Worm (Caenorhabditis elegans) whole organism, mixed stage, embryonic: ENCODE results near the gene F58E2.5.

Experiments used
- M03D4.4 ChIP-seq: sonication (generic microtip); optimal IDR thresholded peaks from 2 replicates; lab custom pipeline; 2017; ENCODE audit warnings: mild to moderate bottlenecking, missing genetic modification characterization, missing compliant biosample characterization
- bed-3 ChIP-seq: fragments of 200-800 bp; sonication (Bioruptor generic); optimal IDR thresholded peaks from 3 replicates; lab custom pipeline; 2018; ENCODE audit warnings: mild to moderate bottlenecking, missing genetic modification characterization, moderate library complexity, missing compliant biosample characterization
- blmp-1 ChIP-seq: fragments of 150-350 bp; optimal IDR thresholded peaks from 2 replicates; lab custom pipeline; 2014; ENCODE audit warnings: missing biosample characterization, missing genetic modification characterization
- ceh-39 ChIP-seq: fragments of 150-350 bp; optimal IDR thresholded peaks from 2 replicates; lab custom pipeline; 2014; ENCODE audit warnings: missing biosample characterization, missing genetic modification characterization
- ceh-43 ChIP-seq: fragments of 200-800 bp; sonication (Bioruptor generic); optimal IDR thresholded peaks from 2 replicates; lab custom pipeline; 2018; ENCODE audit warnings: mild to moderate bottlenecking, missing genetic modification characterization, moderate library complexity, missing compliant biosample characterization
- ces-1 ChIP-seq: fragments of 150-350 bp; optimal IDR thresholded peaks from 2 replicates; lab custom pipeline; 2014; ENCODE audit warnings: missing biosample characterization, missing genetic modification reagents, missing genetic modification characterization
- cnd-1 ChIP-seq: fragments of 200-800 bp; sonication (Bioruptor generic); optimal IDR thresholded peaks from 2 replicates; lab custom pipeline; 2018; ENCODE audit warnings: mild to moderate bottlenecking, missing genetic modification characterization, missing compliant biosample characterization
- drap-1 ChIP-seq: fragments of 200-800 bp; sonication (Bioruptor generic); optimal IDR thresholded peaks from 3 replicates; lab custom pipeline; 2018; ENCODE audit warnings: mild to moderate bottlenecking, missing genetic modification characterization, missing compliant biosample characterization
- elt-1 ChIP-seq: sonication (generic microtip); optimal IDR thresholded peaks from 2 replicates; lab custom pipeline; 2017; ENCODE audit warnings: missing genetic modification characterization, mild to moderate bottlenecking, missing compliant biosample characterization, antibody characterized with exemption, moderate library complexity, borderline replicate concordance; ENCODE audit not compliant: insufficient read depth
- elt-3 ChIP-seq: fragments of 150-350 bp; optimal IDR thresholded peaks from 2 replicates; lab custom pipeline; 2014; ENCODE audit warnings: missing biosample characterization, missing genetic modification characterization
- flh-1 ChIP-seq: fragments of 200-800 bp; sonication (Bioruptor generic); optimal IDR thresholded peaks from 2 replicates; lab custom pipeline; 2018; ENCODE audit warnings: mild to moderate bottlenecking, missing genetic modification characterization, moderate library complexity, missing compliant biosample characterization
- ham-2 ChIP-seq: fragments of 200-800 bp; sonication (Bioruptor generic); optimal IDR thresholded peaks from 2 replicates; lab custom pipeline; 2018; ENCODE audit warnings: mild to moderate bottlenecking, missing genetic modification characterization, missing compliant biosample characterization
- hlh-1 ChIP-seq: fragments of 150-350 bp; optimal IDR thresholded peaks from 2 replicates; lab custom pipeline; 2014; ENCODE audit warnings: missing biosample characterization, missing genetic modification reagents, missing genetic modification characterization
- lin-13 ChIP-seq: fragments of 150-350 bp; optimal IDR thresholded peaks from 2 replicates; lab custom pipeline; 2014; ENCODE audit warnings: missing biosample characterization, missing genetic modification characterization
- lin-32 ChIP-seq: fragments of 200-800 bp; sonication (Bioruptor generic); optimal IDR thresholded peaks from 2 replicates; lab custom pipeline; 2018; ENCODE audit warnings: mild to moderate bottlenecking, missing genetic modification characterization, missing compliant biosample characterization
- lsy-2 ChIP-seq: fragments of 150-350 bp; optimal IDR thresholded peaks from 2 replicates; lab custom pipeline; 2014; ENCODE audit warnings: missing biosample characterization, missing genetic modification characterization
- mab-5 ChIP-seq: fragments of 150-350 bp; optimal IDR thresholded peaks from 2 replicates; lab custom pipeline; 2014; ENCODE audit warnings: missing biosample characterization, missing genetic modification characterization
- mep-1 ChIP-seq: fragments of 150-350 bp; optimal IDR thresholded peaks from 2 replicates; lab custom pipeline; 2017; ENCODE audit warnings: missing biosample characterization, missing genetic modification reagents, missing genetic modification characterization, inconsistent platforms
- mls-2 ChIP-seq: sonication (generic microtip); optimal IDR thresholded peaks from 2 replicates; lab custom pipeline; 2016; ENCODE audit warnings: mild to moderate bottlenecking, missing genetic modification characterization, moderate library complexity, missing compliant biosample characterization
- nhr-2 ChIP-seq: fragments of 150-350 bp; optimal IDR thresholded peaks from 2 replicates; lab custom pipeline; 2014; ENCODE audit warnings: missing biosample characterization, missing genetic modification characterization
- nhr-237 ChIP-seq: fragments of 150-350 bp; optimal IDR thresholded peaks from 2 replicates; lab custom pipeline; 2014; ENCODE audit warnings: missing biosample characterization, missing genetic modification characterization
- nhr-28 ChIP-seq: fragments of 150-350 bp; optimal IDR thresholded peaks from 2 replicates; lab custom pipeline; 2014; ENCODE audit warnings: missing biosample characterization, missing genetic modification characterization
- nhr-76 ChIP-seq: sonication (generic microtip); optimal IDR thresholded peaks from 2 replicates; lab custom pipeline; 2017; ENCODE audit warnings: missing biosample characterization, missing genetic modification characterization
- pha-4 ChIP-seq: fragments of 150-350 bp; optimal IDR thresholded peaks from 2 replicates; lab custom pipeline; 2018; ENCODE audit warnings: missing biosample characterization, missing genetic modification reagents, missing genetic modification characterization
- sem-2 ChIP-seq: fragments of 200-800 bp; sonication (Bioruptor generic); optimal IDR thresholded peaks from 2 replicates; lab custom pipeline; 2018; ENCODE audit warnings: mild to moderate bottlenecking, missing genetic modification characterization, missing compliant biosample characterization
- snpc-4 ChIP-seq: fragments of 150-350 bp; optimal IDR thresholded peaks from 2 replicates; lab custom pipeline; 2014; ENCODE audit warnings: missing biosample characterization, missing genetic modification characterization
- sptf-1 ChIP-seq: sonication (generic microtip); optimal IDR thresholded peaks from 2 replicates; lab custom pipeline; 2017; ENCODE audit warnings: mild to moderate bottlenecking, missing genetic modification characterization, moderate library complexity, missing compliant biosample characterization
- unc-120 ChIP-seq: sonication (generic microtip); optimal IDR thresholded peaks from 2 replicates; lab custom pipeline; 2017; ENCODE audit warnings: missing genetic modification characterization, missing compliant biosample characterization; ENCODE audit not compliant: poor library complexity, severe bottlenecking
- unc-62 ChIP-seq: fragments of 150-350 bp; optimal IDR thresholded peaks from 2 replicates; lab custom pipeline; 2014; ENCODE audit warnings: missing biosample characterization, missing genetic modification reagents, missing genetic modification characterization
- zip-8 ChIP-seq: fragments of 150-350 bp; optimal IDR thresholded peaks from 2 replicates; lab custom pipeline; 2014; ENCODE audit warnings: missing biosample characterization, missing genetic modification characterization
- ztf-11 ChIP-seq: fragments of 150-350 bp; optimal IDR thresholded peaks from 2 replicates; lab custom pipeline; 2014; ENCODE audit warnings: missing biosample characterization, missing genetic modification characterization

F58E2.5 gene

DNA sequence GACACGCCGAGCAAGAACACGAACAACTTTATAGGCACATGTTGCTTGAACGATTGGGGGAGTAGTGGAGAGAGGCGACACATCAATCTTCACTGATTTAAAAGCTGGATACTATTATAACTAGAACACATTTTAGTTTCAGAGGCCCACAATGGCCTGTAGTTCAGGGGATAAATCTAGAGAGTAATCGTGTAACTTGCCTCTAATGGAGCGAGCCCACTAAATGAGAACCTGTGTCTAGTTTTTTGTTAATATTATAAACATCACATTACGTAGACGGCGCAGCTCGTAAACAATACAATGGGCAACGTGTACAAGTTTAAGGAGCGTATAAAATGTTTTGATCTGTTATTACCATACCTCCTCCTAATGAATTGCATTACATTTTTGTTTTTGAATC is at the start of gene F58E2.5:
Gene F58E2.5 (plus strand): TSS at position 301 of the 400 bp plus-strand sequence.
- TF ChIP-seq bed-3 (GFP tag; lab: Kevin White, UChicago): no peak
- no peak for TF ChIP-seq ceh-43
- TF ChIP-seq sem-2 (GFP tag; lab: Kevin White, UChicago): no peak
- TF ChIP-seq ham-2 (GFP tag; lab: Kevin White, UChicago): no peak
- no peak for TF ChIP-seq lsy-2 (tag; lab: Kevin White, UChicago)
- no peak for TF ChIP-seq cnd-1 (tag; lab: Kevin White, UChicago)
- TF ChIP-seq nhr-237 (tag; lab: Kevin White, UChicago): no peak
- TF ChIP-seq flh-1 (GFP tag; lab: Kevin White, UChicago): no peak
- TF ChIP-seq M03D4.4 (tag; lab: Kevin White, UChicago): no peak
- no peak for TF ChIP-seq ces-1 (GFP tag; lab: Kevin White, UChicago)
- TF ChIP-seq lin-13 (tag; lab: Kevin White, UChicago): no peak
- TF ChIP-seq zip-8 (tag; lab: Kevin White, UChicago): no peak
- TF ChIP-seq mab-5: no peak
- TF ChIP-seq ztf-11: no peak
- no peak for TF ChIP-seq ceh-39 (tag; lab: Kevin White, UChicago)
- no peak for TF ChIP-seq nhr-76 (tag; lab: Kevin White, UChicago)
- no peak for TF ChIP-seq elt-1 (tag; lab: Kevin White, UChicago)
- TF ChIP-seq, all 35 proteins: peak for 0

DNA sequence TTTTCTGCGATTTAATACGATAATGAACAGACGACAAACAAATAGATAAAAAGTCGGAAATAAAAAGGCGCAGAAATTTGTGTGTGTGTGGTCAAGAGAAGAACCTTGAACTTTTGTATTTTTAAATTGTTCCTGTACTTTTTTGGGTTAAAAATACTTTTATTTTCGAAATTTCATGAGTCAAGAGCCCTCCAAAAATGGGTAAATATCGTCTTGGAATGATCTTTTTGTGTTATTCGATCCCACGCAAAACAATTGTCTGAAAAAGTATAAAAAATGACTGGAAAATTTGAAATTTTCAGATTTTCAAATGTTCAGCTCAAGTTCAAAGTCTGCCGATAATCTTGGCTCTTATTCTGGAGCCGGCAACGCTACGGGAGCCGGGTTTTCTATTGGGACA is 49.1 kb upstream of the F58E2.5 start, which contains the start of gene C04C3.14:
Gene C04C3.14 (plus strand): TSS at position 301 of the 400 bp plus-strand sequence.
- no peak for TF ChIP-seq hlh-1 (tag; lab: Kevin White, UChicago)
- TF ChIP-seq ceh-43: no peak
- TF ChIP-seq cnd-1 (tag; lab: Kevin White, UChicago): no peak
- TF ChIP-seq mep-1 (tag; lab: Kevin White, UChicago): no peak
- no peak for TF ChIP-seq elt-1 (tag; lab: Kevin White, UChicago)
- TF ChIP-seq lsy-2 (tag; lab: Kevin White, UChicago): no peak
- no peak for TF ChIP-seq drap-1 (GFP tag; lab: Kevin White, UChicago)

DNA sequence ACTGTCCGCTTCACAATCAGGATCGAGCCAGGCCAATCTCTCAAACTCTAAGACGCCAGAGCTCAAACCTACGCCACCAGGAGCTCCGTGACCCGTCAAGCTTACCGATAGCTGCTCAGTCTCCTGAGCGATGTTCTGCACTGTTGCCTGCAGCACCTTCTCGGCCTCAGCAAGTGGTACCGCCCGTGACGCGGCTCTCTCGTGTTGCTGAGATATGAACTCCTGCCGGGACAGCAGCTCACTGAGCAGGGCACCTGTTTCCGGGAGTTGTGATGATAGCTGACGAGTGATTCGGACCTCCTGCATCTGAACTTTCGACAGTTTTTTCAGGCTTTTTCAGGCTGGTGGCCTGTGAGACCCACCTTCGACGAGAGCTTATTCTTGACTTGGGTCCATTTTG is 46.6 kb upstream of the F58E2.5 start:
- TF ChIP-seq mls-2: no peak
- no peak for TF ChIP-seq nhr-237 (tag; lab: Kevin White, UChicago)
- TF ChIP-seq snpc-4 (tag; lab: Kevin White, UChicago): no peak
- no peak for TF ChIP-seq lin-32 (GFP tag; lab: Kevin White, UChicago)
- TF ChIP-seq ceh-43: no peak
- TF ChIP-seq cnd-1 (tag; lab: Kevin White, UChicago): no peak
- TF ChIP-seq nhr-28: no peak
- no peak for TF ChIP-seq pha-4
- no peak for TF ChIP-seq elt-3
- TF ChIP-seq ces-1 (GFP tag; lab: Kevin White, UChicago): no peak
- TF ChIP-seq nhr-2: no peak
- TF ChIP-seq sptf-1 (tag; lab: Kevin White, UChicago): no peak
- TF ChIP-seq ztf-11: no peak
- no peak for TF ChIP-seq unc-120 (tag; lab: Kevin White, UChicago)
- no peak for TF ChIP-seq mab-5
- TF ChIP-seq hlh-1 (tag; lab: Kevin White, UChicago): no peak
- no peak for TF ChIP-seq unc-62 (GFP tag; lab: Kevin White, UChicago)
- TF ChIP-seq lin-13 (tag; lab: Kevin White, UChicago): no peak

DNA sequence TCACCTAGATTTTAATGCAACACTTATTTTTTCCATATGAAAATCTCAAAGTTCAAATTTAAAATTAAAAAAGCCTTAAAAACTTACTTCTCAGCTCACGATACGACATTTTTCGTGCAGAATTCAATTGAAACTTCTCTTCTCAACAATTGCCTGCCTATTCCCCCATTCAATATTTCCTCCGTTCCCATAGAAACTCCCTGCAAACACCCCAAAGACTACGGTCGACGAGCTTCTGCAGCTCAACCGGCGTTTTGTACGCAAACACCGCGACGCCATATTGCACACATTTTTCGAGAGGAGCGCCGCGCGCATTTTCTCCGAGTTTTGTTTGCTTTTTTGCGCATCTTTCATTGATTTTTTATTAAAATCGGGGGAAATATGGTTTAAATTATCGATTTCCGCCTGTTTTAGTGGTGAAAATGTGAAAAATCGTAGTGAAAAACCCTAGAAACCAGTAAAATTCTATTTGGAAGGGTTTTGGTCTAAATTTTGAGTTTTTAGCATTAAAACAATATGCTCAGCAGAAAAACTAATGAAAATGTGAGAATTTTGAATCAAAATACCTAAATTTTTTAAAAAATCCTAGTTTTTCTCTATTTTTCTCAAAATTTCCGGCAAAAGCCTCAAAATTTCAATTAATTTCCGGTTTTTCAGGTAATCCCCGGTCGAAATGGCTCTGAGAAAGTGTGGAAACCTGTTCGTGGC is 45.5 kb upstream of the F58E2.5 start, which contains the start of the genes dyf-3 and pdhb-1:
Gene dyf-3 (minus strand): TSS at position 217 of the 708 bp plus-strand sequence.
Gene pdhb-1 (plus strand): TSS at position 658 of the 708 bp plus-strand sequence.
- TF ChIP-seq nhr-76 (tag; lab: Kevin White, UChicago) (no peak), blmp-1 (tag; lab: Kevin White, UChicago) (no peak), bed-3 (GFP tag; lab: Kevin White, UChicago) (no peak), unc-120 (tag; lab: Kevin White, UChicago) (no peak), sem-2 (GFP tag; lab: Kevin White, UChicago) (no peak), flh-1 (GFP tag; lab: Kevin White, UChicago) (no peak), mep-1 (tag; lab: Kevin White, UChicago) (peak; percentile 41), ceh-39 (tag; lab: Kevin White, UChicago) (no peak), sptf-1 (tag; lab: Kevin White, UChicago) (peak; percentile 49), M03D4.4 (tag; lab: Kevin White, UChicago) (peak; percentile 35), elt-3 (no peak), pha-4 (no peak), lin-13 (tag; lab: Kevin White, UChicago) (peak; percentile 21), snpc-4 (tag; lab: Kevin White, UChicago) (no peak), lin-32 (GFP tag; lab: Kevin White, UChicago) (no peak), ces-1 (GFP tag; lab: Kevin White, UChicago) (no peak), elt-1 (tag; lab: Kevin White, UChicago) (no peak), nhr-2 (no peak), lsy-2 (tag; lab: Kevin White, UChicago) (peak; percentile 93), drap-1 (GFP tag; lab: Kevin White, UChicago) (peak; percentile 36), ham-2 (GFP tag; lab: Kevin White, UChicago) (peak; percentile 33), mab-5 (no peak)
